Fruit fly (Drosophila melanogaster): Measurements from ENCODE around the gene CG5708.

Gene CG5708

dm6 chr2L:10246785-10247190, 20.2 kb upstream of the CG5708 start, which contains the start of gene chico (continued):
- peak; percentile 89 for TF ChIP-seq CG6791 (GFP tag; IDR thresholded peaks at IDR 0.05; ENCODE audit: partially characterized antibody)
- TF ChIP-seq ranshi (GFP tag; IDR thresholded peaks at IDR 0.05): no peak
- TF ChIP-seq CG17385 (GFP tag; optimal IDR thresholded peaks at IDR 0.05): no peak
- no peak for TF ChIP-seq CG18262 (tag; optimal IDR thresholded peaks at IDR 0.05)
- no peak for TF ChIP-seq CG10321 (GFP tag; IDR thresholded peaks at IDR 0.05)
- TF ChIP-seq CG13775 (GFP tag; optimal IDR thresholded peaks at IDR 0.05): no peak
- no peak for TF ChIP-seq Fer3 (tag; optimal IDR thresholded peaks at IDR 0.05)
- TF ChIP-seq CG12155 (GFP tag; optimal IDR thresholded peaks at IDR 0.05): no peak
- peak; percentile 83 for TF ChIP-seq Med (GFP tag)
- TF ChIP-seq CG11723 (GFP tag; optimal IDR thresholded peaks at IDR 0.05): no peak
- no peak for TF ChIP-seq CG10462 (GFP tag; optimal IDR thresholded peaks at IDR 0.05)
- peak; percentile 42 for TF ChIP-seq her (GFP tag; optimal IDR thresholded peaks at IDR 0.05)
- TF ChIP-seq CG2129 (GFP tag; IDR thresholded peaks at IDR 0.05; ENCODE audit: partially characterized antibody): no peak
- TF ChIP-seq HmgD (GFP tag; optimal IDR thresholded peaks at IDR 0.05): no peak
- TF ChIP-seq CG16813 (GFP tag; IDR thresholded peaks at IDR 0.05; ENCODE audit: partially characterized antibody): peak; percentile 53
- TF ChIP-seq CG33557 (GFP tag; optimal IDR thresholded peaks at IDR 0.05): no peak
- no peak for TF ChIP-seq tio (GFP tag; optimal IDR thresholded peaks at IDR 0.05)
- no peak for TF ChIP-seq CG15011 (GFP tag; optimal IDR thresholded peaks at IDR 0.05)
- TF ChIP-seq stwl (tag; optimal IDR thresholded peaks at IDR 0.05): peak; percentile 97
- peak; percentile 65 for TF ChIP-seq BEAF-32 (GFP tag; optimal IDR thresholded peaks at IDR 0.05)
- TF ChIP-seq en (GFP tag; optimal IDR thresholded peaks at IDR 0.05): no peak
- TF ChIP-seq CG34224 (GFP tag; IDR thresholded peaks at IDR 0.05; ENCODE audit: partially characterized antibody): peak; percentile 56
- no peak for TF ChIP-seq Six4 (GFP tag; optimal IDR thresholded peaks at IDR 0.05)
- TF ChIP-seq zfh1 (GFP tag; IDR thresholded peaks at IDR 0.05): no peak
- TF ChIP-seq Scr (GFP tag; IDR thresholded peaks at IDR 0.05; ENCODE audit: partially characterized antibody): peak; percentile 63
- TF ChIP-seq bab2 (GFP tag; optimal IDR thresholded peaks at IDR 0.05): no peak
- no peak for TF ChIP-seq CG1233 (GFP tag; optimal IDR thresholded peaks at IDR 0.05)
- peak; percentile 38 for TF ChIP-seq gfzf (GFP tag; optimal IDR thresholded peaks at IDR 0.05)
- no peak for TF ChIP-seq al (GFP tag; IDR thresholded peaks at IDR 0.05)
- TF ChIP-seq pan (optimal IDR thresholded peaks at IDR 0.05): no peak
- TF ChIP-seq pan (GFP tag; optimal IDR thresholded peaks at IDR 0.05 in 1 of 2, IDR thresholded peaks at IDR 0.05 in 1 of 2): no peak
- TF ChIP-seq h (optimal IDR thresholded peaks at IDR 0.05): no peak
- no peak for TF ChIP-seq CG6765 (GFP tag; optimal IDR thresholded peaks at IDR 0.05)
- no peak for TF ChIP-seq CG13894 (tag; optimal IDR thresholded peaks at IDR 0.05)
- no peak for TF ChIP-seq Sry-β (GFP tag; optimal IDR thresholded peaks at IDR 0.05)
- no peak for TF ChIP-seq Hr39 (optimal IDR thresholded peaks at IDR 0.05)
- TF ChIP-seq MESR4 (GFP tag; optimal IDR thresholded peaks at IDR 0.05): peak; percentile 79
- TF ChIP-seq pb (GFP tag; optimal IDR thresholded peaks at IDR 0.05): no peak
- TF ChIP-seq CG10543 (GFP tag; optimal IDR thresholded peaks at IDR 0.05): no peak
- TF ChIP-seq CG2875 (GFP tag; optimal IDR thresholded peaks at IDR 0.05): no peak
- TF ChIP-seq CHES-1-like (GFP tag; optimal IDR thresholded peaks at IDR 0.05): peak; percentile 18
- no peak for TF ChIP-seq ssp (GFP tag; IDR thresholded peaks at IDR 0.05)
- no peak for TF ChIP-seq Hand (GFP tag; optimal IDR thresholded peaks at IDR 0.05)
- TF ChIP-seq nerfin-2 (GFP tag; IDR thresholded peaks at IDR 0.05; ENCODE audit: partially characterized antibody): peak; percentile 58; the same call in 1 of the 2 replicates
- no peak for TF ChIP-seq CG17612 (GFP tag; IDR thresholded peaks at IDR 0.05)
- no peak for TF ChIP-seq Nf-YC (tag; optimal IDR thresholded peaks at IDR 0.05)
- no peak for TF ChIP-seq CG8765 (GFP tag; IDR thresholded peaks at IDR 0.05)
- no peak for TF ChIP-seq chm (GFP tag; IDR thresholded peaks at IDR 0.05)
- no peak for TF ChIP-seq tap (tag; optimal IDR thresholded peaks at IDR 0.05)
- TF ChIP-seq Myb (GFP tag; optimal IDR thresholded peaks at IDR 0.05): peak; percentile 90
- no peak for TF ChIP-seq Hsf (GFP tag; optimal IDR thresholded peaks at IDR 0.05)
- TF ChIP-seq CG7963 (GFP tag; IDR thresholded peaks at IDR 0.05; ENCODE audit: partially characterized antibody): peak; percentile 26; the same call in 2 of the 3 replicates

All from whole organism, embryonic.